Fruit fly (Drosophila melanogaster) whole organism, embryonic: ENCODE results near the gene CG11836.
A peak's percentile ranks its signal among the peaks of the same experiment; 100 is the strongest.

Experiments
- Adf1 ChIP-seq: fragments of 200-800 bp; sonication (Bioruptor generic); IDR thresholded peaks from 2 replicates; pipeline ENCODE4 v1.3.6; 2022; ENCODE audit warnings: missing biosample characterization, missing genetic modification characterization
- Awh ChIP-seq: fragments of 200-800 bp; sonication (Bioruptor generic); IDR thresholded peaks from 2 replicates; pipeline ENCODE4, ENCODE4 v1.3.6; 2022; ENCODE audit warnings: missing biosample characterization, missing genetic modification characterization
- C15 ChIP-seq: fragments of 200-800 bp; sonication (Bioruptor generic); IDR thresholded peaks from 3 replicates; pipeline ENCODE4 v1.3.6; 2022; ENCODE audit warnings: missing biosample characterization, missing genetic modification characterization
- CG1024 ChIP-seq: fragments of 200-800 bp; sonication (Bioruptor generic); IDR thresholded peaks from 2 replicates; pipeline ENCODE4 v1.3.6; 2022; ENCODE audit warnings: missing biosample characterization, missing genetic modification characterization
- CG10462 ChIP-seq: fragments of 200-800 bp; sonication (Bioruptor generic); optimal IDR thresholded peaks from 2 replicates; lab custom pipeline; 2016; ENCODE audit warnings: missing biosample characterization, missing genetic modification characterization
- CG12219 ChIP-seq: fragments of 200-800 bp; sonication (Bioruptor generic); optimal IDR thresholded peaks from 3 replicates; lab custom pipeline; 2018; ENCODE audit warnings: missing biosample characterization, mild to moderate bottlenecking, missing genetic modification characterization
- CG12391 ChIP-seq: fragments of 200-800 bp; sonication (Bioruptor generic); optimal IDR thresholded peaks from 3 replicates; lab custom pipeline; 2018; ENCODE audit warnings: missing biosample characterization, mild to moderate bottlenecking, missing genetic modification characterization, moderate library complexity
- CG12769 ChIP-seq: fragments of 200-800 bp; sonication (Bioruptor generic); optimal IDR thresholded peaks from 2 replicates; lab custom pipeline; 2019; ENCODE audit warnings: missing biosample characterization, mild to moderate bottlenecking, missing genetic modification characterization, moderate library complexity
- CG13296 ChIP-seq: fragments of 200-800 bp; sonication (Bioruptor generic); optimal IDR thresholded peaks from 3 replicates; lab custom pipeline; 2018; ENCODE audit warnings: missing biosample characterization, mild to moderate bottlenecking, missing genetic modification characterization
- CG16779 ChIP-seq: fragments of 200-800 bp; sonication (Bioruptor generic); IDR thresholded peaks from 2 replicates; pipeline ENCODE4 v1.3.6; 2022; ENCODE audit warnings: missing biosample characterization, missing genetic modification characterization
- CG16863 ChIP-seq: fragments of 200-800 bp; sonication (Bioruptor generic); optimal IDR thresholded peaks from 3 replicates; lab custom pipeline; 2016; ENCODE audit warnings: missing biosample characterization, missing genetic modification characterization
- CG17328 ChIP-seq: fragments of 200-800 bp; sonication (Bioruptor generic); IDR thresholded peaks from 2 replicates; pipeline ENCODE4 v1.3.6; 2022; ENCODE audit warnings: missing biosample characterization, missing genetic modification characterization
- CG2116 ChIP-seq: fragments of 200-800 bp; sonication (Bioruptor generic); optimal IDR thresholded peaks from 3 replicates; lab custom pipeline; 2018; ENCODE audit warnings: missing biosample characterization, mild to moderate bottlenecking, missing genetic modification characterization
- CG2129 ChIP-seq: fragments of 200-800 bp; sonication (Bioruptor generic); IDR thresholded peaks from 2 replicates; pipeline ENCODE4 v1.3.6; 2022; ENCODE audit warnings: missing biosample characterization, missing genetic modification characterization; ENCODE audit not compliant: partially characterized antibody
- CG30020 ChIP-seq: fragments of 200-800 bp; optimal IDR thresholded peaks from 2 replicates; lab custom pipeline; 2019; ENCODE audit warnings: missing biosample characterization, mild to moderate bottlenecking, missing genetic modification characterization, moderate library complexity
- CG30403 ChIP-seq: fragments of 200-800 bp; sonication (Bioruptor generic); optimal IDR thresholded peaks from 3 replicates; lab custom pipeline; 2016; ENCODE audit warnings: missing biosample characterization, missing genetic modification characterization
- CG3065 ChIP-seq: fragments of 200-800 bp; sonication (Bioruptor generic); optimal IDR thresholded peaks from 2 replicates; lab custom pipeline; 2016; ENCODE audit warnings: missing biosample characterization, missing genetic modification characterization
- CG32532 ChIP-seq: fragments of 200-800 bp; sonication (Bioruptor generic); IDR thresholded peaks from 2 replicates; pipeline ENCODE4 v1.3.6; 2022; ENCODE audit warnings: missing biosample characterization, missing genetic modification characterization
- CG3407 ChIP-seq: fragments of 200-800 bp; sonication (Bioruptor generic); optimal IDR thresholded peaks from 2 replicates; lab custom pipeline; 2018; ENCODE audit warnings: missing biosample characterization, mild to moderate bottlenecking, missing genetic modification characterization
- CG3847 ChIP-seq: fragments of 200-800 bp; sonication (Bioruptor generic); IDR thresholded peaks from 2 replicates; pipeline ENCODE4 v1.3.6; 2022; ENCODE audit warnings: missing biosample characterization, missing genetic modification characterization
- CG4404 ChIP-seq: fragments of 200-800 bp; sonication (Bioruptor generic); IDR thresholded peaks from 2 replicates; pipeline ENCODE4 v1.3.6; 2022; ENCODE audit warnings: missing biosample characterization, missing genetic modification characterization
- CG6683 ChIP-seq: fragments of 200-800 bp; sonication (Bioruptor generic); optimal IDR thresholded peaks from 2 replicates; lab custom pipeline; 2017; ENCODE audit warnings: missing biosample characterization, mild to moderate bottlenecking, missing genetic modification characterization, missing genetic modification reagents
- D19A ChIP-seq: fragments of 200-800 bp; optimal IDR thresholded peaks from 3 replicates; lab custom pipeline; 2019; ENCODE audit warnings: missing biosample characterization, mild to moderate bottlenecking, missing genetic modification characterization, moderate library complexity
- Dref ChIP-seq: fragments of 200-800 bp; sonication (Bioruptor generic); IDR thresholded peaks from 2 replicates; pipeline ENCODE4 v1.3.6; 2022; ENCODE audit warnings: missing biosample characterization, missing genetic modification characterization
- Eip74EF ChIP-seq, 2 experiments: fragments of 200-800 bp in 1 of 2; fragments of >200 bp in 1 of 2; sonication (Bioruptor generic) in 1 of 2; optimal IDR thresholded peaks; 2 replicates each; lab custom pipeline; 2017 to 2019; ENCODE audit warnings: missing biosample characterization in 2 of 2, missing genetic modification characterization in 2 of 2, mild to moderate bottlenecking in 1 of 2, moderate library complexity in 1 of 2
- Elba2 ChIP-seq: fragments of 200-800 bp; sonication (Bioruptor generic); optimal IDR thresholded peaks from 3 replicates; lab custom pipeline; 2016; ENCODE audit warnings: missing biosample characterization, missing genetic modification characterization
- HLH4C ChIP-seq: fragments of 200-800 bp; sonication (Bioruptor generic); IDR thresholded peaks from 3 replicates; pipeline ENCODE4 v1.3.6; 2022; ENCODE audit warnings: missing biosample characterization, missing genetic modification characterization; ENCODE audit not compliant: partially characterized antibody
- Hmx ChIP-seq: fragments of 200-800 bp; sonication (Bioruptor generic); optimal IDR thresholded peaks from 2 replicates; lab custom pipeline; 2016; ENCODE audit warnings: missing biosample characterization, missing genetic modification characterization
- Hr3 ChIP-seq: fragments of 200-800 bp; sonication (Bioruptor generic); optimal IDR thresholded peaks from 3 replicates; lab custom pipeline; 2016; ENCODE audit warnings: missing biosample characterization, missing genetic modification characterization
- Pdp1 ChIP-seq, 2 experiments: fragments of 200-800 bp; sonication (Bioruptor generic); optimal IDR thresholded peaks; 3 replicates each; lab custom pipeline; 2016; ENCODE audit warnings: missing biosample characterization in 2 of 2, missing genetic modification characterization in 2 of 2, mild to moderate bottlenecking in 1 of 2, moderate library complexity in 1 of 2
- Rfx ChIP-seq: fragments of 200-800 bp; sonication (Bioruptor generic); IDR thresholded peaks from 2 replicates; pipeline ENCODE4 v1.3.6; 2022; ENCODE audit warnings: missing biosample characterization, missing genetic modification characterization
- Vsx1 ChIP-seq: fragments of 200-800 bp; sonication (Bioruptor generic); optimal IDR thresholded peaks from 2 replicates; lab custom pipeline; 2017; ENCODE audit warnings: missing biosample characterization, mild to moderate bottlenecking, missing genetic modification characterization, missing genetic modification reagents
- Xrp1 ChIP-seq: fragments of 200-800 bp; sonication (Bioruptor generic); IDR thresholded peaks from 2 replicates; pipeline ENCODE4 v1.3.6; 2022; ENCODE audit warnings: missing biosample characterization, missing genetic modification characterization
- amos ChIP-seq: fragments of 200-800 bp; sonication (Bioruptor generic); IDR thresholded peaks from 2 replicates; pipeline ENCODE4 v1.3.6; 2022; ENCODE audit warnings: missing biosample characterization, missing genetic modification characterization; ENCODE audit not compliant: partially characterized antibody
- bsh ChIP-seq, 2 experiments: fragments of 200-800 bp; sonication (Bioruptor generic); optimal IDR thresholded peaks; 2 replicates each; lab custom pipeline; 2017 to 2018; ENCODE audit warnings: mild to moderate bottlenecking in 2 of 2, missing biosample characterization in 2 of 2, missing genetic modification characterization in 2 of 2, moderate library complexity in 1 of 2
- cato ChIP-seq: fragments of 200-800 bp; sonication (Bioruptor generic); optimal IDR thresholded peaks from 2 replicates; lab custom pipeline; 2016; ENCODE audit warnings: missing biosample characterization, missing genetic modification characterization, borderline replicate concordance
- chinmo ChIP-seq: fragments of 200-800 bp; sonication (Bioruptor generic); IDR thresholded peaks from 4 replicates; pipeline ENCODE4 v1.3.6; 2022; ENCODE audit warnings: missing biosample characterization, missing genetic modification characterization; ENCODE audit not compliant: partially characterized antibody
- ci ChIP-seq: fragments of 200-800 bp; sonication (Bioruptor generic); IDR thresholded peaks from 3 replicates; pipeline ENCODE4 v1.3.6; 2022; ENCODE audit warnings: missing biosample characterization, missing genetic modification characterization
- dan ChIP-seq: fragments of 200-800 bp; sonication (Bioruptor generic); IDR thresholded peaks from 2 replicates; pipeline ENCODE4 v1.3.6; 2022; ENCODE audit warnings: missing biosample characterization, missing genetic modification characterization
- dmrt11E ChIP-seq: fragments of 200-800 bp; sonication (Bioruptor generic); optimal IDR thresholded peaks from 3 replicates; lab custom pipeline; 2018; ENCODE audit warnings: missing biosample characterization, mild to moderate bottlenecking, missing genetic modification characterization, moderate library complexity
- dysf ChIP-seq: fragments of 200-800 bp; sonication (Bioruptor generic); IDR thresholded peaks from 3 replicates; pipeline ENCODE4 v1.3.6; 2022; ENCODE audit warnings: missing biosample characterization, missing genetic modification characterization
- gfzf ChIP-seq: fragments of 200-800 bp; sonication (Bioruptor generic); optimal IDR thresholded peaks from 2 replicates; lab custom pipeline; 2016; ENCODE audit warnings: missing biosample characterization, mild to moderate bottlenecking, missing genetic modification characterization, moderate library complexity
- grn ChIP-seq: fragments of 200-800 bp; sonication (Bioruptor generic); optimal IDR thresholded peaks from 3 replicates; lab custom pipeline; 2017; ENCODE audit warnings: missing biosample characterization, missing genetic modification characterization
- h ChIP-seq: fragments of >200 bp; optimal IDR thresholded peaks from 2 replicates; lab custom pipeline; 2017
- repo ChIP-seq: fragments of 200-800 bp; sonication (Bioruptor generic); optimal IDR thresholded peaks from 2 replicates; lab custom pipeline; 2016; ENCODE audit warnings: missing biosample characterization, missing genetic modification characterization
- seq ChIP-seq: fragments of 200-800 bp; sonication (Bioruptor generic); IDR thresholded peaks from 2 replicates; pipeline ENCODE4 v1.3.6; 2022; ENCODE audit warnings: missing biosample characterization, missing genetic modification characterization
- ssp ChIP-seq: fragments of 200-800 bp; sonication (Bioruptor generic); IDR thresholded peaks from 2 replicates; pipeline ENCODE4 v1.3.6; 2022; ENCODE audit warnings: missing biosample characterization, missing genetic modification characterization
- tna ChIP-seq: fragments of 200-800 bp; sonication (Bioruptor generic); IDR thresholded peaks from 2 replicates; pipeline ENCODE4 v1.3.6; 2022; ENCODE audit warnings: missing biosample characterization, missing genetic modification characterization; ENCODE audit not compliant: partially characterized antibody
- tx ChIP-seq: fragments of 200-800 bp; sonication (Bioruptor generic); optimal IDR thresholded peaks from 2 replicates; lab custom pipeline; 2016; ENCODE audit warnings: missing biosample characterization, missing genetic modification characterization

Gene CG11836

DNA sequence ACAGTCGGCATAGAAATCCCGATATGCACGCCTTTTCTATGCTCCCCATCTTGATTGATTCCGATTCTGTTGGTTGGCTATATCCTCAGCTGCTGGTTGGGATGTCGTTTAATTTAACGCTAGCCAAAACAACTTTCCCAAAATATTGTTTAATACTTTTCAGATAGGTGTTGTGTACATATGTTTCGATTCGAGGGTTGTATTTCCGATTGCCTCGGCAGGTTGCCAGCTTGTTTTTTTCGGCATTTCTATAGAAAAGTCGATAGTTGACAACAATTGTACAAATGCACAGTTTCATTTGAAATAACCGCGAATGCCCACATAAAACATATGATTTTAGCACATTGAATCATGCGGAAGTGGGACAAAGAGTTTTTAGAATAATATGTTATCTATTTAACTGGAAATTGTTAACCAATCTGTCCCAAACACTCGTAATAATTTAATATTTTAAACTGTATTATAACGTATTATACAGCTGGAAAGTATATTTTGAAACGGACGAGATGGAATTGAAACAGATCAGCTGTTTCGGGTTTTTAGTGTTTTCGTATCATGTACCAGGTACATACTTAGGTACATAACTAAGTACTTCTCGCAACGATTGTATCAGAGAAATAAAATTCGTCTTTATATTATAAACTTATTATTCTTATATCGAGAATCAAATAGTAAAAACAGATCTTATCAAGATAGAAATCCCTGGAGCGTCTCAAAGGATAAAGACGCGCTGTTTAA lies 16.3 kb upstream of the CG11836 start, which contains the start of gene CG31109 (continued):
- TF ChIP-seq CG12219 (GFP tag; lab: Kevin White, UChicago) (no peak), CG3407 (GFP tag; lab: Kevin White, UChicago) (no peak), CG6683 (GFP tag; lab: Kevin White, UChicago) (no peak), cato (GFP tag; lab: Kevin White, UChicago) (no peak), grn (GFP tag; lab: Kevin White, UChicago) (no peak), CG17328 (no peak), gfzf (GFP tag; lab: Kevin White, UChicago) (peak; percentile 36), C15 (GFP tag; lab: Robert Waterston, UW) (no peak), dmrt11E (tag; lab: Kevin White, UChicago) (peak; percentile 3), CG16863 (GFP tag; lab: Kevin White, UChicago) (no peak), Hr3 (no peak), Xrp1 (GFP tag; lab: Robert Waterston, UW) (0 out of 2 replicates have a peak, but pooled peaks have one; percentile 8), CG32532 (GFP tag; lab: Robert Waterston, UW) (peak; percentile 31; the same call in 1 of the 2 replicates), CG12391 (tag; lab: Kevin White, UChicago) (peak; percentile 46), CG4404 (GFP tag; lab: Robert Waterston, UW) (no peak), CG30403 (GFP tag; lab: Kevin White, UChicago) (peak; percentile 18), ci (GFP tag; lab: Robert Waterston, UW) (peak; percentile 26; the same call in 1 of the 3 replicates), CG10462 (GFP tag; lab: Kevin White, UChicago) (no peak), CG12769 (tag; lab: Kevin White, UChicago) (no peak), ssp (GFP tag; lab: Robert Waterston, UW) (no peak), dan (no peak), Elba2 (no peak), CG3847 (GFP tag; lab: Robert Waterston, UW) (peak; percentile 37; the same call in 1 of the 2 replicates), Adf1 (GFP tag; lab: Robert Waterston, UW) (no peak), Awh (GFP tag; lab: Robert Waterston, UW) (no peak), CG2116 (peak; percentile 99), amos (GFP tag; lab: Robert Waterston, UW) (peak; percentile 63; the same call in 1 of the 2 replicates), CG1024 (GFP tag; lab: Robert Waterston, UW) (no peak), CG13296 (GFP tag; lab: Kevin White, UChicago) (peak; percentile 52), Eip74EF (GFP tag; optimal IDR thresholded peaks at IDR 0.05; lab: Kevin White, UChicago) (no peak), CG2129 (GFP tag; lab: Robert Waterston, UW) (0 out of 2 replicates have a peak, but pooled peaks have one; percentile 17), Pdp1 (GFP tag; optimal IDR thresholded peaks at IDR 0.05; lab: Kevin White, UChicago) (peak in 1 of 2 experiments; percentile 26), dysf (GFP tag; lab: Robert Waterston, UW) (no peak), repo (GFP tag; lab: Kevin White, UChicago) (no peak), tna (GFP tag; lab: Robert Waterston, UW) (no peak), CG16779 (GFP tag; lab: Robert Waterston, UW) (no peak), Dref (peak; percentile 78), seq (GFP tag; lab: Robert Waterston, UW) (no peak), Rfx (GFP tag; lab: Robert Waterston, UW) (peak; percentile 51), D19A (tag; lab: Kevin White, UChicago) (peak; percentile 1), HLH4C (peak; percentile 40; the same call in 1 of the 3 replicates), CG3065 (GFP tag; lab: Kevin White, UChicago) (no peak), chinmo (GFP tag; lab: Robert Waterston, UW) (no peak), bsh (GFP tag; optimal IDR thresholded peaks at IDR 0.05; lab: Kevin White, UChicago) (no peak), h (lab: Kevin White, UChicago) (no peak), Hmx (no peak), Vsx1 (GFP tag; lab: Kevin White, UChicago) (no peak), tx (no peak), CG30020 (tag; lab: Kevin White, UChicago) (peak; percentile 92)
